Fruit fly (Drosophila melanogaster) S2 (cell line): ENCODE results near the gene CG43402.

Experiments used
- CG8478 ChIP-seq: fragments of >200 bp; optimal IDR thresholded peaks from 2 replicates; lab custom pipeline; 2018
- CTCF ChIP-seq, 2 experiments: fragments of >200 bp; optimal IDR thresholded peaks; 2 replicates each; lab custom pipeline; 2018

- no peak for TF ChIP-seq CG8478 (lab: Kevin White, UChicago)
- no peak for TF ChIP-seq CTCF (optimal IDR thresholded peaks at IDR 0.05; lab: Kevin White, UChicago)
Observed at dm6 chr2L:1434948-1435347, 7.5 kb upstream of the CG43402 start.
